Worm (Caenorhabditis elegans) whole organism, L4/young adult: ENCODE measurements around the gene C18H7.11.

Experiments
- dao-5 ChIP-seq: sonication (generic microtip); optimal IDR thresholded peaks from 2 replicates; lab custom pipeline; 2016; ENCODE audit warnings: missing genotype, missing genetic modification characterization, moderate library complexity, missing compliant biosample characterization
- him-1 ChIP-seq: sonication (generic microtip); optimal IDR thresholded peaks from 2 replicates; lab custom pipeline; 2016; ENCODE audit warnings: missing genotype, missing genetic modification reagents, missing genetic modification characterization, missing compliant biosample characterization

DNA sequence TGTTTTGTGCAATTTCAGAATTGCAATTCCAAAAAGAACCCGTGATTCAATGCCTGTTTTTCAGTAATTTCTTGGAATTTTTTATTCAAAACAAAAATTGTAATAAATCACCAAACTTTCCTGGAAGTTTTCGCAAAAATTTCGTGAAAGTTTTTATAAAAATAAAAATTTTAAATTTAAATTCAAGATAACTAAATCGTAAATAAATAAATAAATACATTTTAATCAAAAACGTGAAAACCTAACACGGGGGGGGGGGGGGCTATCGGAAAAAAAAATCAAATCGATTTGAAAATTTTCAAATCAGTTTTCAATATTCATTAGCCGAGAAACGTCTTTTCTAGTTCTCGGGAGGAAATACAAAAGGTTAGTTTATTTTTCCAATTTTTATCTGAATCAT lies 3.7 kb upstream of the C18H7.11 start, which contains the start of gene C18H7.4:
- TF ChIP-seq him-1 (tag; lab: Kevin White, UChicago), result no peak
- TF ChIP-seq dao-5 (tag; lab: Kevin White, UChicago), result no peak
